Worm (Caenorhabditis elegans) whole organism, early embryonic: ENCODE results near the gene zmp-5.

Experiments used
- B0310.2 ChIP-seq: sonication (generic microtip); optimal IDR thresholded peaks from 2 replicates; lab custom pipeline; 2016; ENCODE audit warnings: mild to moderate bottlenecking, missing genetic modification characterization, missing compliant biosample characterization
- F13C5.2 ChIP-seq: sonication (generic microtip); optimal IDR thresholded peaks from 2 replicates; lab custom pipeline; 2017; ENCODE audit warnings: mild to moderate bottlenecking, missing genetic modification characterization, inconsistent platforms, missing compliant biosample characterization
- aly-1 ChIP-seq: sonication (generic microtip); optimal IDR thresholded peaks from 2 replicates; lab custom pipeline; 2016; ENCODE audit warnings: missing genetic modification characterization, missing compliant biosample characterization
- ama-1 ChIP-seq: fragments of 150-350 bp; optimal IDR thresholded peaks from 2 replicates; lab custom pipeline; 2014
- ceh-13 ChIP-seq: fragments of 200-800 bp; sonication (Bioruptor generic); optimal IDR thresholded peaks from 2 replicates; lab custom pipeline; 2018; ENCODE audit warnings: mild to moderate bottlenecking, missing genetic modification characterization, missing compliant biosample characterization
- ceh-36 ChIP-seq: sonication (generic microtip); optimal IDR thresholded peaks from 2 replicates; lab custom pipeline; 2016; ENCODE audit warnings: missing genetic modification characterization, inconsistent platforms, missing compliant biosample characterization
- ets-7 ChIP-seq: sonication (generic microtip); optimal IDR thresholded peaks from 2 replicates; lab custom pipeline; 2016; ENCODE audit warnings: missing genotype, missing genetic modification characterization, missing compliant biosample characterization
- flt-1 ChIP-seq: fragments of 200-800 bp; sonication (Bioruptor generic); IDR thresholded peaks from 2 replicates; pipeline ENCODE4 v1.3.6; 2022; ENCODE audit warnings: missing genetic modification characterization, missing compliant biosample characterization
- hmbx-1 ChIP-seq: sonication (generic microtip); optimal IDR thresholded peaks from 2 replicates; lab custom pipeline; 2016; ENCODE audit warnings: mild to moderate bottlenecking, missing genetic modification characterization, missing compliant biosample characterization
- hmg-4 ChIP-seq: fragments of 200-800 bp; sonication (Bioruptor generic); optimal IDR thresholded peaks from 2 replicates; lab custom pipeline; 2018; ENCODE audit warnings: mild to moderate bottlenecking, missing genetic modification characterization, missing compliant biosample characterization
- hnd-1 ChIP-seq: sonication (generic microtip); optimal IDR thresholded peaks from 2 replicates; lab custom pipeline; 2016; ENCODE audit warnings: missing genetic modification characterization, missing compliant biosample characterization
- pes-1 ChIP-seq: fragments of 200-800 bp; sonication (Bioruptor generic); IDR thresholded peaks from 2 replicates; pipeline ENCODE4 v1.3.6; 2022; ENCODE audit warnings: missing genetic modification reagents, missing genetic modification characterization, missing compliant biosample characterization
- scrt-1 ChIP-seq: fragments of 200-800 bp; sonication (Bioruptor generic); IDR thresholded peaks from 2 replicates; pipeline ENCODE4 v1.3.6; 2022; ENCODE audit warnings: missing genetic modification characterization, missing compliant biosample characterization
- sea-1 ChIP-seq: fragments of 200-800 bp; sonication (Bioruptor generic); conservative IDR thresholded peaks from 2 replicates; pipeline ENCODE4 v1.3.6; 2022; ENCODE audit warnings: missing genetic modification characterization, missing compliant biosample characterization
- tbx-11 ChIP-seq: fragments of 200-800 bp; sonication (Bioruptor generic); IDR thresholded peaks from 2 replicates; pipeline ENCODE4 v1.3.6; 2022; ENCODE audit warnings: missing genetic modification characterization, missing compliant biosample characterization
- tbx-37 ChIP-seq: fragments of 200-800 bp; sonication (Bioruptor generic); conservative IDR thresholded peaks from 2 replicates; pipeline ENCODE4 v1.3.6; 2022; ENCODE audit warnings: missing genetic modification reagents, missing genetic modification characterization, missing compliant biosample characterization
- tra-4 ChIP-seq: sonication (generic microtip); optimal IDR thresholded peaks from 2 replicates; lab custom pipeline; 2017; ENCODE audit warnings: missing genetic modification characterization, missing compliant biosample characterization

zmp-5 gene

ce11 chrX:12668941-12669501 lies 22.1 kb downstream of the zmp-5 start:
- TF ChIP-seq aly-1 (tag; lab: Kevin White, UChicago) (no peak), F13C5.2 (tag; lab: Kevin White, UChicago) (no peak), hnd-1 (tag; lab: Kevin White, UChicago) (no peak), tra-4 (tag; lab: Kevin White, UChicago) (no peak), ceh-13 (GFP tag; lab: Kevin White, UChicago) (no peak), hmg-4 (GFP tag; lab: Kevin White, UChicago) (no peak), flt-1 (GFP tag; lab: Robert Waterston, UW) (no peak), hmbx-1 (no peak), ceh-36 (tag; lab: Kevin White, UChicago) (no peak), tbx-37 (GFP tag; lab: Robert Waterston, UW) (no peak), scrt-1 (no peak), ets-7 (tag; lab: Kevin White, UChicago) (no peak), ama-1 (lab: Kevin White, UChicago) (no peak), B0310.2 (tag; lab: Kevin White, UChicago) (no peak), tbx-11 (GFP tag; lab: Robert Waterston, UW) (no peak), sea-1 (GFP tag; lab: Robert Waterston, UW) (no peak), pes-1 (GFP tag; lab: Robert Waterston, UW) (no peak)

DNA sequence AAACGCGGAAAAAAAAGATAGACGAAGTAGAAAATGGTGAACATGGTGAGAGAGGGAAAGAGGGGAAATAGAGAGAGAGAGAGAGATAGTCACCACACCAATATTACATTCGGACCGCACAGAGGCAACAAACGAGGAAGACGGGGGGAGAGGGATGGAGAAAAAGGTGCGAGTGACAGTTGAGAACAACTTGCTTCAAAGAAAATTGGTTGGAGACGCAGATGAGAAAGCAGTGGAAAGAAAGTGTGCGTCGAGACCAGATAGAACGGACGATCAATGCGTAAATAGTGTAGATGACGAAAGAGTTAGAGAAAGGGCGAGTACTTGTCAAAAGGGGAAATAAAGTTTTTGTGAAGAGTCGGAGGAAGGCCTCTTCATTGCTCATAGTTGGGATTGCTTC lies 23.5 kb downstream of the zmp-5 start:
- TF ChIP-seq hmg-4 (GFP tag; lab: Kevin White, UChicago), result peak; percentile 76
- TF ChIP-seq F13C5.2 (tag; lab: Kevin White, UChicago), result peak; percentile 24
- 0 out of 2 replicates have a peak, but pooled peaks have one; percentile 20 for TF ChIP-seq scrt-1
- TF ChIP-seq ama-1 (lab: Kevin White, UChicago), result no peak
- TF ChIP-seq aly-1 (tag; lab: Kevin White, UChicago), result peak; percentile 74
- no peak for TF ChIP-seq hmbx-1

DNA sequence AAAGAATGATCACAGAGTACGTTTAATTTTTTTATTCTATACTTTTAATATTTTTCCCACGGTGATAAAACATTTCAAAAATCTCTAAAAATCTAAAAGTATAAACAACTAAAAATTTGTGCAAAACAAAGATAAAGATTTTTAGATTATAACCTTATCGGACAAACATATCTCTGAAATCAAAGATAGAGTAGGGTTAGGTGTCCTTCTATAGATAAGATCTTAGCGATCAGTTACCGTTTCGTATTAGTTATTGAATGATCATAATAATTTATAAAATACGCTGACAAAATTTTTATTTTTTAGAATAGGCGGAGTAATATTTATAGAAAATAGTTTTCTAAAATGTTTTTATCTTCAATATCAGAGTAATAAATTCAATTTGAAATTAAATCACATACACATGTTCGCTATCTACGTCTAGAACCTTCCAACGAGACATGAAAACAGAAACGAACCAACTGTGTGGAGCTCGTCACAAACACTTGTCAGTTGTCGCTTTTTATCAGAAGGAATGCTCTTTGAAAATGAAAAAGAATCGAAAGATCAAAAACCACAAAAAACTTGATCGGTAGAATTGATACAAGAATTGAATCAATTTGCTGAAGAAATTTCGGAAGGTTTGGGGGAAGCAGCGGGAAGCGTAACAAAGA lies 24.8 kb downstream of the zmp-5 start:
- no peak for TF ChIP-seq sea-1 (GFP tag; lab: Robert Waterston, UW)
- no peak for TF ChIP-seq hmg-4 (GFP tag; lab: Kevin White, UChicago)
- no peak for TF ChIP-seq pes-1 (GFP tag; lab: Robert Waterston, UW)
- TF ChIP-seq B0310.2 (tag; lab: Kevin White, UChicago), result no peak
- TF ChIP-seq hnd-1 (tag; lab: Kevin White, UChicago), result no peak
- no peak for TF ChIP-seq tbx-11 (GFP tag; lab: Robert Waterston, UW)
- TF ChIP-seq hmbx-1, result no peak
- TF ChIP-seq scrt-1, result no peak
- TF ChIP-seq ama-1 (lab: Kevin White, UChicago), result no peak
- TF ChIP-seq tbx-37 (GFP tag; lab: Robert Waterston, UW), result no peak
- TF ChIP-seq tra-4 (tag; lab: Kevin White, UChicago), result no peak
- no peak for TF ChIP-seq aly-1 (tag; lab: Kevin White, UChicago)
- TF ChIP-seq ceh-13 (GFP tag; lab: Kevin White, UChicago), result no peak
- no peak for TF ChIP-seq F13C5.2 (tag; lab: Kevin White, UChicago)

DNA sequence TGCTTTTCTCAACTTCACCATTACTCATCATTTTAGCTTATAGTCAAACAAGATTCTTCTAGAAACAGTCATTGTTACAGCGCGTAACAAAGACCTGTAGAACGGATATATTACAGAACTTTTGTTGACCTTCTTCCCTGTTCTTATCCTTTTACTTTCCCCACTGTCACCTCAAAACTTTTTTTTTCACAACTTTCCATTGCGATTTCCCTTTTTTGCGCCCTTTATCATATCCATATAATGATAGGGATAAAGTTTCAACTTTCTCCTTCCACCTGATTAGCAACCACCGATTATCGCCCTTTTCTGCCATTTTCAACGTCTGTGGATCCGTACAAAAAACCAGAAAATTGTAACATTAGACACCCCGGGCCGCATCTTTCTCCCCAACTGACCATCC lies 30.2 kb downstream of the zmp-5 start:
- TF ChIP-seq hnd-1 (tag; lab: Kevin White, UChicago) (no peak), sea-1 (GFP tag; lab: Robert Waterston, UW) (no peak), scrt-1 (no peak), tra-4 (tag; lab: Kevin White, UChicago) (no peak), tbx-11 (GFP tag; lab: Robert Waterston, UW) (no peak), ets-7 (tag; lab: Kevin White, UChicago) (no peak), F13C5.2 (tag; lab: Kevin White, UChicago) (no peak)

- TF ChIP-seq ets-7 (tag; lab: Kevin White, UChicago) (no peak), tbx-37 (GFP tag; lab: Robert Waterston, UW) (no peak), tbx-11 (GFP tag; lab: Robert Waterston, UW) (no peak), aly-1 (tag; lab: Kevin White, UChicago) (no peak), sea-1 (GFP tag; lab: Robert Waterston, UW) (no peak), flt-1 (GFP tag; lab: Robert Waterston, UW) (no peak), tra-4 (tag; lab: Kevin White, UChicago) (no peak), scrt-1 (no peak), hnd-1 (tag; lab: Kevin White, UChicago) (no peak), F13C5.2 (tag; lab: Kevin White, UChicago) (no peak), ama-1 (lab: Kevin White, UChicago) (no peak), pes-1 (GFP tag; lab: Robert Waterston, UW) (no peak), B0310.2 (tag; lab: Kevin White, UChicago) (no peak), ceh-13 (GFP tag; lab: Kevin White, UChicago) (no peak), hmbx-1 (no peak), ceh-36 (tag; lab: Kevin White, UChicago) (no peak), hmg-4 (GFP tag; lab: Kevin White, UChicago) (no peak)
Observed at ce11 chrX:12678532-12678931, 31.6 kb downstream of the zmp-5 start, which contains the start of gene adt-1. adt-1 (plus strand) TSS chrX:12678832.

DNA sequence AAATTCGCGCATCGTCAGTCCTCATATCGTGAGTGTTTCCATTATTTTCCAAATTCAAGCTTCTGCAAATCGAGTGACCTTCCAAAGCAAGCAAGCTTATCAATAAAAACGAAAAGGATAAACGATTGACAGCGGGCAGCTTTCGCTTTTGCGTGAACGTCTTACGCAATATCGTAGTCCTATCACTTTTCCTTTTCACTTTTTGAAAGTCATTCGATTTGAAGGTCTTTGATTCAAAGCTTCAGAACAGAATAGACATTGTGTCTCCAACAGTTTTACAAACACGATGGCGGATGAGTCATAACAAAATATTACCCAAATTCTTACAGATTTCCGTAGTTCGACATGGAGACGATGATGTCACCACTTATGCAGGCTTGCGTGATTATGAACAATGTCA lies 32.7 kb downstream of the zmp-5 start:
- TF ChIP-seq F13C5.2 (tag; lab: Kevin White, UChicago), result no peak
- TF ChIP-seq aly-1 (tag; lab: Kevin White, UChicago), result no peak
- no peak for TF ChIP-seq B0310.2 (tag; lab: Kevin White, UChicago)
- no peak for TF ChIP-seq ceh-13 (GFP tag; lab: Kevin White, UChicago)
- TF ChIP-seq hnd-1 (tag; lab: Kevin White, UChicago), result no peak
- no peak for TF ChIP-seq sea-1 (GFP tag; lab: Robert Waterston, UW)
- no peak for TF ChIP-seq flt-1 (GFP tag; lab: Robert Waterston, UW)
- no peak for TF ChIP-seq pes-1 (GFP tag; lab: Robert Waterston, UW)
- TF ChIP-seq hmbx-1, result no peak
- TF ChIP-seq ceh-36 (tag; lab: Kevin White, UChicago), result no peak
- TF ChIP-seq ama-1 (lab: Kevin White, UChicago), result no peak
- no peak for TF ChIP-seq ets-7 (tag; lab: Kevin White, UChicago)
- no peak for TF ChIP-seq tbx-37 (GFP tag; lab: Robert Waterston, UW)
- TF ChIP-seq scrt-1, result no peak
